In genomic region chr3L:516948-517599, dm6 we compare ENCODE assay signal across 2 fruit fly cellular contexts.
A peak's percentile ranks its signal among the peaks of the same experiment; 100 is the strongest.
TF ChIP-seq lines count a peak whose summit lies in the region.

No protein-coding gene starts in this region.

TF ChIP-seq in whole organism, embryonic, 481 proteins besides CTCF, POLR2A, EP300 and RAD21 (continued from another document and continues in another):
- TF ChIP-seq CG12659 (GFP tag; optimal IDR thresholded peaks at IDR 0.05; lab: Kevin White, UChicago) (no peak), caup (GFP tag; optimal IDR thresholded peaks at IDR 0.05; lab: Kevin White, UChicago; ENCODE audit: severe bottlenecking) (no peak), cas (GFP tag; IDR thresholded peaks at IDR 0.05; lab: Robert Waterston, UW) (no peak), Dfd (GFP tag; optimal IDR thresholded peaks at IDR 0.05; lab: Kevin White, UChicago) (no peak), MBD-R2 (GFP tag; IDR thresholded peaks at IDR 0.05; lab: Robert Waterston, UW) (no peak), H15 (GFP tag; IDR thresholded peaks at IDR 0.05; lab: Robert Waterston, UW) (peak; percentile 42; the same call in 1 of the 3 replicates), mirr (GFP tag; optimal IDR thresholded peaks at IDR 0.05; lab: Kevin White, UChicago) (no peak), btn (GFP tag; optimal IDR thresholded peaks at IDR 0.05; lab: Kevin White, UChicago) (no peak), Neu2 (GFP tag; optimal IDR thresholded peaks at IDR 0.05; lab: Kevin White, UChicago; ENCODE audit: borderline replicate concordance) (no peak), gem (tag; optimal IDR thresholded peaks at IDR 0.05; lab: Kevin White, UChicago) (peak; percentile 52), CG43689 (GFP tag; IDR thresholded peaks at IDR 0.05; lab: Robert Waterston, UW) (no peak), CG3726 (GFP tag; IDR thresholded peaks at IDR 0.05; lab: Robert Waterston, UW) (no peak), CG12391 (tag; optimal IDR thresholded peaks at IDR 0.05; lab: Kevin White, UChicago) (no peak), eyg (GFP tag; optimal IDR thresholded peaks at IDR 0.05; lab: Kevin White, UChicago) (no peak), CG17385 (GFP tag; optimal IDR thresholded peaks at IDR 0.05; lab: Kevin White, UChicago) (no peak), CG7556 (GFP tag; optimal IDR thresholded peaks at IDR 0.05; lab: Kevin White, UChicago) (peak; percentile 5), grau (tag; optimal IDR thresholded peaks at IDR 0.05; lab: Kevin White, UChicago) (peak; percentile 14), CG6689 (GFP tag; IDR thresholded peaks at IDR 0.05; lab: Robert Waterston, UW) (peak; percentile 57; the same call in 1 of the 2 replicates), Hey (tag; optimal IDR thresholded peaks at IDR 0.05; lab: Kevin White, UChicago) (no peak), Tbp (GFP tag; optimal IDR thresholded peaks at IDR 0.05; lab: Kevin White, UChicago) (no peak), CG10267 (tag; optimal IDR thresholded peaks at IDR 0.05; lab: Kevin White, UChicago) (no peak), CG8765 (GFP tag; IDR thresholded peaks at IDR 0.05; lab: Robert Waterston, UW) (no peak), CG7928 (GFP tag; optimal IDR thresholded peaks at IDR 0.05; lab: Kevin White, UChicago) (no peak), oc (tag; optimal IDR thresholded peaks at IDR 0.05; lab: Kevin White, UChicago) (peak; percentile 29), CG17568 (GFP tag; optimal IDR thresholded peaks at IDR 0.05; lab: Kevin White, UChicago) (no peak), CG10321 (GFP tag; IDR thresholded peaks at IDR 0.05; lab: Robert Waterston, UW) (no peak), Rfx (GFP tag; IDR thresholded peaks at IDR 0.05; lab: Robert Waterston, UW) (no peak), CG8281 (tag; optimal IDR thresholded peaks at IDR 0.05; lab: Kevin White, UChicago) (no peak), ci (GFP tag; IDR thresholded peaks at IDR 0.05; lab: Robert Waterston, UW) (peak; percentile 86), Hand (GFP tag; optimal IDR thresholded peaks at IDR 0.05; lab: Kevin White, UChicago) (no peak), CG2120 (GFP tag; optimal IDR thresholded peaks at IDR 0.05; lab: Kevin White, UChicago) (no peak), D19A (tag; optimal IDR thresholded peaks at IDR 0.05; lab: Kevin White, UChicago) (peak; percentile 80), h (optimal IDR thresholded peaks at IDR 0.05; lab: Kevin White, UChicago) (no peak), peb (GFP tag; IDR thresholded peaks at IDR 0.05; lab: Robert Waterston, UW) (peak; percentile 35; the same call in 1 of the 2 replicates), zfh1 (GFP tag; IDR thresholded peaks at IDR 0.05; lab: Robert Waterston, UW) (peak; percentile 72), CG4707 (GFP tag; optimal IDR thresholded peaks at IDR 0.05; lab: Kevin White, UChicago) (no peak), dpn (GFP tag; optimal IDR thresholded peaks at IDR 0.05; lab: Kevin White, UChicago) (peak in 1 of 2 experiments; percentile 0), jing (GFP tag; optimal IDR thresholded peaks at IDR 0.05; lab: Kevin White, UChicago) (no peak), esg (GFP tag; conservative IDR thresholded peaks at IDR 0.05; lab: Robert Waterston, UW) (peak; percentile 55), gsb (GFP tag; IDR thresholded peaks at IDR 0.05; lab: Robert Waterston, UW) (no peak), cwo (GFP tag; optimal IDR thresholded peaks at IDR 0.05; lab: Kevin White, UChicago) (no peak), az2 (GFP tag; optimal IDR thresholded peaks at IDR 0.05; lab: Kevin White, UChicago) (peak; percentile 16), CG9817 (tag; optimal IDR thresholded peaks at IDR 0.05; lab: Kevin White, UChicago) (no peak), Stat92E (GFP tag; optimal IDR thresholded peaks at IDR 0.05; lab: Kevin White, UChicago) (no peak), stwl (tag; optimal IDR thresholded peaks at IDR 0.05; lab: Kevin White, UChicago) (no peak), CG3281 (GFP tag; optimal IDR thresholded peaks at IDR 0.05; lab: Kevin White, UChicago) (no peak), Scr (GFP tag; IDR thresholded peaks at IDR 0.05; lab: Robert Waterston, UW; ENCODE audit: partially characterized antibody) (no peak), Doc3 (GFP tag; IDR thresholded peaks at IDR 0.05; lab: Robert Waterston, UW; ENCODE audit: partially characterized antibody) (no peak), BEAF-32 (GFP tag; optimal IDR thresholded peaks at IDR 0.05; lab: Kevin White, UChicago) (no peak), Ada2b (GFP tag; IDR thresholded peaks at IDR 0.05; lab: Robert Waterston, UW) (no peak), slp2 (GFP tag; optimal IDR thresholded peaks at IDR 0.05; lab: Kevin White, UChicago) (no peak), ATbp (GFP tag; optimal IDR thresholded peaks at IDR 0.05; lab: Kevin White, UChicago) (peak; percentile 72), fd102C (GFP tag; optimal IDR thresholded peaks at IDR 0.05; lab: Kevin White, UChicago) (no peak), maf-S (GFP tag; optimal IDR thresholded peaks at IDR 0.05; lab: Kevin White, UChicago) (no peak), CG2678 (tag; optimal IDR thresholded peaks at IDR 0.05; lab: Kevin White, UChicago) (peak; percentile 53), Lim3 (GFP tag; IDR thresholded peaks at IDR 0.05; lab: Robert Waterston, UW) (peak; percentile 10; the same call in 1 of the 2 replicates), HLH4C (GFP tag; IDR thresholded peaks at IDR 0.05; lab: Robert Waterston, UW; ENCODE audit: partially characterized antibody) (no peak), bigmax (GFP tag; optimal IDR thresholded peaks at IDR 0.05; lab: Kevin White, UChicago) (no peak), CG14014 (GFP tag; IDR thresholded peaks at IDR 0.05; lab: Robert Waterston, UW) (peak; percentile 31; the same call in 1 of the 2 replicates), HmgZ (tag; optimal IDR thresholded peaks at IDR 0.05; lab: Kevin White, UChicago) (no peak), Dref (GFP tag; IDR thresholded peaks at IDR 0.05; lab: Robert Waterston, UW) (no peak), Optix (GFP tag; IDR thresholded peaks at IDR 0.05; lab: Robert Waterston, UW) (no peak), sna (GFP tag; IDR thresholded peaks at IDR 0.05; lab: Robert Waterston, UW; ENCODE audit: partially characterized antibody) (no peak), Blimp-1 (GFP tag; optimal IDR thresholded peaks at IDR 0.05; lab: Kevin White, UChicago) (peak; percentile 46), Kr (GFP tag; optimal IDR thresholded peaks at IDR 0.05; lab: Kevin White, UChicago) (no peak), D19B (GFP tag; optimal IDR thresholded peaks at IDR 0.05; lab: Kevin White, UChicago) (no peak), sens-2 (GFP tag; IDR thresholded peaks at IDR 0.05; lab: Robert Waterston, UW) (no peak), abd-A (tag; optimal IDR thresholded peaks at IDR 0.05; lab: Kevin White, UChicago) (no peak)

TF ChIP-seq in whole organism, prepupa, 60 proteins besides CTCF, POLR2A, EP300 and RAD21 (continued from another document):
- TF ChIP-seq CG11902 (GFP tag; optimal IDR thresholded peaks at IDR 0.05; lab: Kevin White, UChicago) (no peak), Hr39 (GFP tag; optimal IDR thresholded peaks at IDR 0.05; lab: Kevin White, UChicago) (no peak), CG6854 (GFP tag; optimal IDR thresholded peaks at IDR 0.05; lab: Kevin White, UChicago) (no peak), Lpt (GFP tag; optimal IDR thresholded peaks at IDR 0.05; lab: Kevin White, UChicago) (peak; percentile 55), cyc (GFP tag; optimal IDR thresholded peaks at IDR 0.05; lab: Kevin White, UChicago) (no peak), lz (GFP tag; optimal IDR thresholded peaks at IDR 0.05; lab: Kevin White, UChicago) (no peak), Hr4 (GFP tag; optimal IDR thresholded peaks at IDR 0.05; lab: Kevin White, UChicago) (peak; percentile 86), CG4318 (GFP tag; optimal IDR thresholded peaks at IDR 0.05; lab: Kevin White, UChicago) (peak; percentile 62), Ets96B (tag; optimal IDR thresholded peaks at IDR 0.05; lab: Kevin White, UChicago) (no peak), CG11762 (GFP tag; optimal IDR thresholded peaks at IDR 0.05; lab: Kevin White, UChicago; ENCODE audit: insufficient read depth) (no peak), dac (GFP tag; optimal IDR thresholded peaks at IDR 0.05; lab: Kevin White, UChicago) (peak; percentile 59), CG8319 (GFP tag; optimal IDR thresholded peaks at IDR 0.05; lab: Kevin White, UChicago) (no peak), CG32006 (GFP tag; optimal IDR thresholded peaks at IDR 0.05; lab: Kevin White, UChicago) (peak; percentile 84), vri (GFP tag; optimal IDR thresholded peaks at IDR 0.05; lab: Kevin White, UChicago) (no peak), Gug (GFP tag; IDR thresholded peaks at IDR 0.05; lab: Robert Waterston, UW) (peak; percentile 70), CG10631 (GFP tag; optimal IDR thresholded peaks at IDR 0.05; lab: Kevin White, UChicago) (peak; percentile 40), achi (GFP tag; optimal IDR thresholded peaks at IDR 0.05; lab: Kevin White, UChicago) (peak; percentile 58), net (GFP tag; optimal IDR thresholded peaks at IDR 0.05; lab: Kevin White, UChicago) (peak; percentile 36), Eip93F (GFP tag; optimal IDR thresholded peaks at IDR 0.05; lab: Kevin White, UChicago) (no peak), OdsH (GFP tag; optimal IDR thresholded peaks at IDR 0.05; lab: Kevin White, UChicago) (peak; percentile 52), pdm3 (GFP tag; optimal IDR thresholded peaks at IDR 0.05; lab: Kevin White, UChicago) (peak; percentile 32), svp (GFP tag; lab: Kevin White, UChicago) (peak; percentile 66), Met (GFP tag; optimal IDR thresholded peaks at IDR 0.05; lab: Kevin White, UChicago) (peak; percentile 14), Smox (GFP tag; optimal IDR thresholded peaks at IDR 0.05; lab: Kevin White, UChicago) (no peak), CG3919 (GFP tag; optimal IDR thresholded peaks at IDR 0.05; lab: Kevin White, UChicago) (no peak), CG8632 (GFP tag; optimal IDR thresholded peaks at IDR 0.05; lab: Kevin White, UChicago) (no peak), CG15336 (GFP tag; IDR thresholded peaks at IDR 0.05; lab: Robert Waterston, UW) (peak; percentile 93), CG31627 (GFP tag; optimal IDR thresholded peaks at IDR 0.05; lab: Kevin White, UChicago) (peak; percentile 8), acj6 (GFP tag; optimal IDR thresholded peaks at IDR 0.05; lab: Kevin White, UChicago) (peak; percentile 30), Blimp-1 (GFP tag; optimal IDR thresholded peaks at IDR 0.05; lab: Kevin White, UChicago) (no peak), Eip75B (GFP tag; optimal IDR thresholded peaks at IDR 0.05; lab: Kevin White, UChicago) (peak; percentile 9), CG10669 (GFP tag; optimal IDR thresholded peaks at IDR 0.05; lab: Kevin White, UChicago) (no peak), Sox15 (GFP tag; optimal IDR thresholded peaks at IDR 0.05; lab: Kevin White, UChicago) (no peak), CG7368 (GFP tag; optimal IDR thresholded peaks at IDR 0.05; lab: Kevin White, UChicago) (no peak), dsx (GFP tag; optimal IDR thresholded peaks at IDR 0.05; lab: Kevin White, UChicago; ENCODE audit: poor library complexity, severe bottlenecking) (no peak), Hr38 (GFP tag; optimal IDR thresholded peaks at IDR 0.05; lab: Kevin White, UChicago) (no peak)
